Worm (Caenorhabditis elegans) whole organism, late embryonic: ENCODE results near the gene rme-6.

ENCODE experiments used
- K02D7.2 ChIP-seq: sonication (generic microtip); optimal IDR thresholded peaks from 2 replicates; lab custom pipeline; 2017; ENCODE audit warnings: mild to moderate bottlenecking, missing genetic modification characterization, missing compliant biosample characterization
- ama-1 ChIP-seq: fragments of 150-350 bp; optimal IDR thresholded peaks from 2 replicates; lab custom pipeline; 2014
- ceh-14 ChIP-seq: sonication (generic microtip); optimal IDR thresholded peaks from 2 replicates; lab custom pipeline; 2016; ENCODE audit warnings: missing genotype, missing genetic modification characterization, missing compliant biosample characterization
- ceh-30 ChIP-seq: fragments of 150-350 bp; optimal IDR thresholded peaks from 2 replicates; lab custom pipeline; 2014; ENCODE audit warnings: missing biosample characterization, missing genetic modification characterization
- ceh-9 ChIP-seq: sonication (generic microtip); optimal IDR thresholded peaks from 2 replicates; lab custom pipeline; 2016; ENCODE audit warnings: mild to moderate bottlenecking, missing genetic modification characterization, inconsistent platforms, missing compliant biosample characterization
- eyg-1 ChIP-seq: sonication (generic microtip); optimal IDR thresholded peaks from 2 replicates; lab custom pipeline; 2016; ENCODE audit warnings: missing genotype, missing genetic modification characterization, missing compliant biosample characterization
- fax-1 ChIP-seq: sonication (generic microtip); optimal IDR thresholded peaks from 2 replicates; lab custom pipeline; 2016; ENCODE audit warnings: missing genotype, missing genetic modification characterization, missing compliant biosample characterization
- fkh-10 ChIP-seq: fragments of 150-350 bp; optimal IDR thresholded peaks from 2 replicates; lab custom pipeline; 2014; ENCODE audit warnings: missing biosample characterization, missing genetic modification reagents, missing genetic modification characterization
- sox-4 ChIP-seq: sonication (generic microtip); optimal IDR thresholded peaks from 2 replicates; lab custom pipeline; 2017; ENCODE audit warnings: mild to moderate bottlenecking, missing genetic modification characterization, inconsistent platforms, missing compliant biosample characterization
- zip-5 ChIP-seq: sonication (generic microtip); optimal IDR thresholded peaks from 2 replicates; lab custom pipeline; 2016; ENCODE audit warnings: missing genetic modification characterization, missing compliant biosample characterization

DNA sequence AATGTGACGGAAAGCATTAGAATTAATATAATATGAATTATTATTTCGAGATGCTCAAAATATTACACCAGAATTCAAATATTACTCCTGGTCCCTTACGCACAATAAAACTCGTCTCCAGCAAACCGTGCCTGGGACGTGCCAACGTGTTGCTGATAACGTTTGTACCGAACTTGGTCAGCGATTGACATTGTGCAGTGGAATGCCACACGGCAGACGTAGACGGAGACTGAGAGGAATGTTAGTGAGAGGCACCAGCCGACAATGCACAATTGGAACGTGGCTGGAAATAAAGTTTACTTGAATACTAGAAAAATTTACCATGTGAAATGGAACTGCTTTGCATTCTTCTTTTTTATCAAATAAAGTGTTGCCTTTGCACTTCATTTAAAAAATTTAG lies 20.3 kb downstream of the rme-6 start:
- TF ChIP-seq ama-1 (lab: Kevin White, UChicago): no peak
- no peak for TF ChIP-seq ceh-30 (tag; lab: Kevin White, UChicago)
- no peak for TF ChIP-seq K02D7.2 (tag; lab: Kevin White, UChicago)
- no peak for TF ChIP-seq sox-4 (tag; lab: Kevin White, UChicago)
- TF ChIP-seq zip-5 (tag; lab: Kevin White, UChicago): no peak
- TF ChIP-seq fax-1 (tag; lab: Kevin White, UChicago): no peak
- no peak for TF ChIP-seq ceh-9 (tag; lab: Kevin White, UChicago)
- TF ChIP-seq ceh-14: no peak
- TF ChIP-seq fkh-10: no peak
- TF ChIP-seq eyg-1 (tag; lab: Kevin White, UChicago): no peak
